Worm (Caenorhabditis elegans) whole organism, L2 larva: Measurements from ENCODE around the gene Y57A10A.24.

ENCODE experiments used
- F13H6.1 ChIP-seq: sonication (generic microtip); optimal IDR thresholded peaks from 2 replicates; lab custom pipeline; 2016; ENCODE audit warnings: missing genetic modification characterization, missing compliant biosample characterization
- alr-1 ChIP-seq: fragments of 150-350 bp; optimal IDR thresholded peaks from 2 replicates; lab custom pipeline; 2014; ENCODE audit warnings: missing biosample characterization, missing genetic modification characterization
- ceh-82 ChIP-seq: fragments of 150-350 bp; optimal IDR thresholded peaks from 2 replicates; lab custom pipeline; 2014; ENCODE audit warnings: missing biosample characterization, missing genetic modification characterization
- egl-27 ChIP-seq: sonication (generic microtip); optimal IDR thresholded peaks from 3 replicates; lab custom pipeline; 2017; ENCODE audit warnings: missing biosample characterization, missing genetic modification reagents, missing genetic modification characterization
- mdl-1 ChIP-seq, 2 experiments: fragments of 150-350 bp in 1 of 2; sonication (generic microtip) in 1 of 2; optimal IDR thresholded peaks; 2 replicates each; lab custom pipeline; 2017; ENCODE audit warnings: missing biosample characterization in 2 of 2, missing genetic modification characterization in 2 of 2
- nhr-12 ChIP-seq: fragments of 150-350 bp; optimal IDR thresholded peaks from 2 replicates; lab custom pipeline; 2014; ENCODE audit warnings: missing biosample characterization, missing genetic modification characterization
- nhr-23 ChIP-seq: fragments of 150-350 bp; optimal IDR thresholded peaks from 2 replicates; lab custom pipeline; 2014; ENCODE audit warnings: missing biosample characterization, missing genetic modification reagents, missing genetic modification characterization
- nhr-237 ChIP-seq: fragments of 150-350 bp; optimal IDR thresholded peaks from 2 replicates; lab custom pipeline; 2014; ENCODE audit warnings: missing biosample characterization, missing genetic modification characterization
- sem-4 ChIP-seq: fragments of 150-350 bp; optimal IDR thresholded peaks from 2 replicates; lab custom pipeline; 2014; ENCODE audit warnings: missing biosample characterization, missing genetic modification reagents, missing genetic modification characterization
- skn-1 ChIP-seq: sonication (generic microtip); optimal IDR thresholded peaks from 2 replicates; lab custom pipeline; 2017; ENCODE audit warnings: missing biosample characterization, missing genetic modification characterization
- snpc-4 ChIP-seq: fragments of 150-350 bp; optimal IDR thresholded peaks from 2 replicates; lab custom pipeline; 2014; ENCODE audit warnings: missing biosample characterization, missing genetic modification characterization
- unc-62 ChIP-seq: fragments of 150-350 bp; optimal IDR thresholded peaks from 2 replicates; lab custom pipeline; 2014; ENCODE audit warnings: missing biosample characterization, missing genetic modification reagents, missing genetic modification characterization
- zag-1 ChIP-seq: fragments of 150-350 bp; optimal IDR thresholded peaks from 2 replicates; lab custom pipeline; 2014; ENCODE audit warnings: missing biosample characterization, missing genetic modification characterization
- ztf-1 ChIP-seq: fragments of 200-800 bp; sonication (Bioruptor generic); conservative IDR thresholded peaks from 2 replicates; pipeline ENCODE4 v1.3.6; 2022; ENCODE audit warnings: missing genetic modification characterization, missing compliant biosample characterization

ce11 chrII:12278602-12279001 lies 35.9 kb downstream of the Y57A10A.24 start:
- no peak for TF ChIP-seq nhr-23 (tag; lab: Kevin White, UChicago)
- TF ChIP-seq sem-4 (tag; lab: Kevin White, UChicago), result no peak
- TF ChIP-seq nhr-237 (tag; lab: Kevin White, UChicago), result no peak
- no peak for TF ChIP-seq snpc-4
- no peak for TF ChIP-seq mdl-1 (tag; optimal IDR thresholded peaks at IDR 0.05; lab: Kevin White, UChicago)
- no peak for TF ChIP-seq zag-1
- TF ChIP-seq egl-27 (tag; lab: Kevin White, UChicago), result no peak
- no peak for TF ChIP-seq F13H6.1 (tag; lab: Kevin White, UChicago)
- no peak for TF ChIP-seq unc-62 (GFP tag; lab: Kevin White, UChicago)
- no peak for TF ChIP-seq ceh-82 (tag; lab: Kevin White, UChicago)
- no peak for TF ChIP-seq skn-1 (tag; lab: Kevin White, UChicago)
- no peak for TF ChIP-seq ztf-1
- TF ChIP-seq nhr-12, result no peak
- no peak for TF ChIP-seq alr-1 (tag; lab: Kevin White, UChicago)
